Worm (Caenorhabditis elegans) whole organism, L2 larva: ENCODE results near the gene F53F1.2.
"Not testable (repeated sequence)": the region's sequence is repeated elsewhere in the genome, so short reads cannot be mapped to it uniquely, and the experiment has no call there.

ENCODE experiments used
- C34F6.9 ChIP-seq: fragments of 150-350 bp; optimal IDR thresholded peaks from 2 replicates; lab custom pipeline; 2014; ENCODE audit warnings: missing biosample characterization, missing genetic modification characterization
- F13H6.1 ChIP-seq: sonication (generic microtip); optimal IDR thresholded peaks from 2 replicates; lab custom pipeline; 2016; ENCODE audit warnings: missing genetic modification characterization, missing compliant biosample characterization
- R02D3.7 ChIP-seq: fragments of 150-350 bp; optimal IDR thresholded peaks from 2 replicates; lab custom pipeline; 2014; ENCODE audit warnings: missing biosample characterization, missing genetic modification characterization
- Y55F3AM.14 ChIP-seq: fragments of 200-800 bp; sonication (Bioruptor generic); optimal IDR thresholded peaks from 2 replicates; lab custom pipeline; 2018; ENCODE audit warnings: mild to moderate bottlenecking, missing genetic modification characterization, missing compliant biosample characterization
- ZK546.5 ChIP-seq: sonication (generic microtip); optimal IDR thresholded peaks from 2 replicates; lab custom pipeline; 2017; ENCODE audit warnings: missing biosample characterization, missing genetic modification characterization
- alr-1 ChIP-seq: fragments of 150-350 bp; optimal IDR thresholded peaks from 2 replicates; lab custom pipeline; 2014; ENCODE audit warnings: missing biosample characterization, missing genetic modification characterization
- aly-2 ChIP-seq: fragments of 150-350 bp; optimal IDR thresholded peaks from 2 replicates; lab custom pipeline; 2014; ENCODE audit warnings: missing biosample characterization, missing genetic modification characterization
- ama-1 ChIP-seq: fragments of 150-350 bp; optimal IDR thresholded peaks from 2 replicates; lab custom pipeline; 2018; ENCODE audit warnings: inconsistent platforms
- ceh-16 ChIP-seq: fragments of 150-350 bp; optimal IDR thresholded peaks from 2 replicates; lab custom pipeline; 2014; ENCODE audit warnings: missing biosample characterization, missing genetic modification characterization
- ceh-82 ChIP-seq: fragments of 150-350 bp; optimal IDR thresholded peaks from 2 replicates; lab custom pipeline; 2014; ENCODE audit warnings: missing biosample characterization, missing genetic modification characterization
- crh-2 ChIP-seq: sonication (generic microtip); optimal IDR thresholded peaks from 2 replicates; lab custom pipeline; 2017; ENCODE audit warnings: missing biosample characterization, missing genetic modification characterization
- egl-27 ChIP-seq: sonication (generic microtip); optimal IDR thresholded peaks from 3 replicates; lab custom pipeline; 2017; ENCODE audit warnings: missing biosample characterization, missing genetic modification reagents, missing genetic modification characterization
- elt-1 ChIP-seq: fragments of 150-350 bp; optimal IDR thresholded peaks from 2 replicates; lab custom pipeline; 2014; ENCODE audit warnings: missing biosample characterization, missing genetic modification characterization
- fos-1 ChIP-seq: fragments of 150-350 bp; optimal IDR thresholded peaks from 2 replicates; lab custom pipeline; 2014; ENCODE audit warnings: missing biosample characterization, missing genetic modification characterization
- gmeb-1 ChIP-seq: fragments of 150-350 bp; optimal IDR thresholded peaks from 2 replicates; lab custom pipeline; 2014; ENCODE audit warnings: missing biosample characterization, missing genetic modification characterization
- lin-11 ChIP-seq: fragments of 150-350 bp; sonication (generic microtip); optimal IDR thresholded peaks from 2 replicates; lab custom pipeline; 2014; ENCODE audit warnings: missing biosample characterization, missing genetic modification characterization, inconsistent platforms, mixed read lengths
- lin-13 ChIP-seq: fragments of 150-350 bp; optimal IDR thresholded peaks from 2 replicates; lab custom pipeline; 2014; ENCODE audit warnings: missing biosample characterization, missing genetic modification reagents, missing genetic modification characterization
- mab-5 ChIP-seq: fragments of 150-350 bp; optimal IDR thresholded peaks from 2 replicates; lab custom pipeline; 2014; ENCODE audit warnings: missing biosample characterization, missing genetic modification characterization
- mbf-1 ChIP-seq: sonication (generic microtip); optimal IDR thresholded peaks from 2 replicates; lab custom pipeline; 2017; ENCODE audit warnings: missing biosample characterization, missing genetic modification characterization
- nhr-10 ChIP-seq: sonication (generic microtip); optimal IDR thresholded peaks from 2 replicates; lab custom pipeline; 2017; ENCODE audit warnings: missing biosample characterization, missing genetic modification characterization
- nhr-12 ChIP-seq: fragments of 150-350 bp; optimal IDR thresholded peaks from 2 replicates; lab custom pipeline; 2014; ENCODE audit warnings: missing biosample characterization, missing genetic modification characterization
- nhr-21 ChIP-seq: fragments of 150-350 bp; optimal IDR thresholded peaks from 2 replicates; lab custom pipeline; 2014; ENCODE audit warnings: missing biosample characterization, missing genetic modification characterization
- nhr-237 ChIP-seq: fragments of 150-350 bp; optimal IDR thresholded peaks from 2 replicates; lab custom pipeline; 2014; ENCODE audit warnings: missing biosample characterization, missing genetic modification characterization
- nhr-25 ChIP-seq: fragments of 150-350 bp; sonication (generic microtip); optimal IDR thresholded peaks from 3 replicates; lab custom pipeline; 2014; ENCODE audit warnings: missing biosample characterization, missing genetic modification characterization
- peb-1 ChIP-seq: fragments of 150-350 bp; optimal IDR thresholded peaks from 2 replicates; lab custom pipeline; 2014; ENCODE audit warnings: missing biosample characterization, missing genetic modification characterization
- skn-1 ChIP-seq: sonication (generic microtip); optimal IDR thresholded peaks from 2 replicates; lab custom pipeline; 2017; ENCODE audit warnings: missing biosample characterization, missing genetic modification characterization
- unc-39 ChIP-seq: fragments of 150-350 bp; optimal IDR thresholded peaks from 2 replicates; lab custom pipeline; 2014; ENCODE audit warnings: missing biosample characterization, missing genetic modification characterization
- unc-62 ChIP-seq: fragments of 150-350 bp; optimal IDR thresholded peaks from 2 replicates; lab custom pipeline; 2014; ENCODE audit warnings: missing biosample characterization, missing genetic modification reagents, missing genetic modification characterization
- zag-1 ChIP-seq: fragments of 150-350 bp; optimal IDR thresholded peaks from 2 replicates; lab custom pipeline; 2014; ENCODE audit warnings: missing biosample characterization, missing genetic modification characterization
- ztf-1 ChIP-seq: fragments of 200-800 bp; sonication (Bioruptor generic); conservative IDR thresholded peaks from 2 replicates; pipeline ENCODE4 v1.3.6; 2022; ENCODE audit warnings: missing genetic modification characterization, missing compliant biosample characterization

The F53F1.2 gene

DNA sequence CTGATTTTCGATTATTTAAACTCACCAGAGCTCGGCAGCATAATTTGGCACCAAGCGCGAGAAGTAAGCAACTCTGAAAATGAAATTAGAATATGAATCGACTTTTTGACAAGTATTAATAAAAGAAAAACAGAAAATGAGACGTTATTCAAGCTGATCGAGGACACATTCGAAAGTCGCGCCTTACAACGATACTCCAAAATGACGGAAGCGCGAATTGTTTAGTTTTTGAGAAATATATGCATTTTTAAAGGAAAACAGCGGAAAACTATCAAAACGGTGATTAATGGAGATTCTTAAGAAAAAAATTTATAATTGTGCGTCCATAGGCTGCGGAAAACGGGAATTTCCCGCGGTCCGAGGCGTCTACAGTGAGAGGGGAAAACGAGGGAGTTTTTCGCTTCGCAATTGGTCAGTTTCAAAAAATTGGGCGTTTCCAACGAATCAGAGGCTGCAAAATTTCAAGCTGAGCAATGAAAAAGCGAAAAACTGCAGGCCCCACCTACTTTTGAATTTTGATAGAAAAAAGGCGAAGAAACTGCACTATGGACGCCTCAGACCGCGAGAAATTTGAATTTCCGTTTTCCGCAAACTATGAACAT lies 31.0 kb downstream of the F53F1.2 start, which contains the start of gene mes-4:
TSS of gene mes-4 (minus strand) at position 73 of the 602 bp plus-strand sequence.
- TF ChIP-seq gmeb-1 (tag; lab: Kevin White, UChicago), result peak; percentile 49
- no peak for TF ChIP-seq alr-1 (tag; lab: Kevin White, UChicago)
- TF ChIP-seq, all 48 proteins: peak for 1

DNA sequence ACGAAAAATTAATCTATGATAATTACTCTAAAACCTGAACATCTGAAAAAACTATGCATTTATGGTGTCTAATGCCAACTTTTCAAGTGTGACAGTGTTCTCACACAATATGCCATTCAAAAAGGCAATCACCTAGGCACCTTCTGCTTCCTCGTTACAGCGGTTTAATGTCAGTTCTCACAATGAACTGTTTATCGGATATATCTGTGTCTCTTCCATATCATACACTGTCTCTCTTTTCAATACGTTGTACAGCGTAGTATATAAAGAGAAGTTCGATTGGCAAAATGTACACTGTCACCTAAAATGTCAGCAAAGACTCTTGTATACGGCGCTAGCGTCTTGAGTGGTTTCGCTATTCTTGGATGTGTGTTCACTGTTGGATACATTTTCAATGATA lies 35.0 kb downstream of the F53F1.2 start, which contains the start of gene col-162:
TSS of gene col-162 (plus strand) at position 301 of the 400 bp plus-strand sequence.
- TF ChIP-seq lin-13 (GFP tag; lab: Kevin White, UChicago), result no peak

DNA sequence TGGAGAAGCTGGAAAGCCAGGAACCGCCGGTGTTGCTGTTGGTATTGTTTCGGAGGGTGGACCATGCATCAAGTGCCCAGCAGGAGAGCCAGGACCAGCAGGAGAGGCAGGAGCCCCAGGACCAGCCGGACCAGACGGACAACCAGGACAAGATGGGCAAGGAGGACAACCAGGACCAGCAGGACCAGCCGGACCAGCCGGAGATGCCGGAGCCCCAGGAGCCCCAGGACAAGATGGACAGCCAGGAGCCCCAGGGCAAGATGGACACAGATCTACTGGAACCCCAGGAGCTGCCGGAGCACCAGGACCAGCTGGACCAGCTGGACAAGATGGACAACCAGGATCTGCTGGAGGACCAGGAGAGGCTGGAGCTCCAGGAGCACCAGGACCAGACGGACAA lies 36.2 kb downstream of the F53F1.2 start:
- no peak for TF ChIP-seq nhr-25 (tag; lab: Kevin White, UChicago)
- TF ChIP-seq lin-13 (GFP tag; lab: Kevin White, UChicago), result no peak
- no peak for TF ChIP-seq lin-11 (tag; lab: Kevin White, UChicago)
- no peak for TF ChIP-seq ceh-82 (tag; lab: Kevin White, UChicago)
- TF ChIP-seq egl-27 (tag; lab: Kevin White, UChicago), result no peak
- no peak for TF ChIP-seq ztf-1 (GFP tag; lab: Robert Waterston, UW)
- TF ChIP-seq fos-1 (tag; lab: Kevin White, UChicago), result no peak
- TF ChIP-seq aly-2 (tag; lab: Kevin White, UChicago), result no peak
- no peak for TF ChIP-seq Y55F3AM.14 (GFP tag; lab: Kevin White, UChicago)

DNA sequence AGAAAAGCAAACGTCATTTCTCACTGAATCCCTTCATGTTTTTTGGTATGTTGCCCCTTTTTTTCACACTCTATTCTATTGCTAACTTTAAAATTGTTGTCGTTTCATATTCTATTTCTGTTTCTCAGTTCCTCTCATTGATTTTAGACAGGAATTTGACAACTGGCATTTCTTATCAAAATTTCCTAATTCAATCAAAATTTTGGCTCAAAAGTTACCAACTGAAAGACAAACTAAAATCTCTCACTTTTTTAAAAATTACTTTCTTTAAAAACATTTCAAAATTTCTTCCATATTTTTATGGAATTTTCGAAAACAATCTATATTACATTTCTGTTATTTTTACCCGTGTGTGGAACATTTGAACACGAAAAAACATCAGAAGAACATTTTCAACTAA lies 36.9 kb downstream of the F53F1.2 start, which contains the start of gene Y2H9A.6:
TSS of gene Y2H9A.6 (plus strand) at position 301 of the 400 bp plus-strand sequence.
- TF ChIP-seq aly-2 (tag; lab: Kevin White, UChicago); F13H6.1 (tag; lab: Kevin White, UChicago); ZK546.5: not testable (repeated sequence)

DNA sequence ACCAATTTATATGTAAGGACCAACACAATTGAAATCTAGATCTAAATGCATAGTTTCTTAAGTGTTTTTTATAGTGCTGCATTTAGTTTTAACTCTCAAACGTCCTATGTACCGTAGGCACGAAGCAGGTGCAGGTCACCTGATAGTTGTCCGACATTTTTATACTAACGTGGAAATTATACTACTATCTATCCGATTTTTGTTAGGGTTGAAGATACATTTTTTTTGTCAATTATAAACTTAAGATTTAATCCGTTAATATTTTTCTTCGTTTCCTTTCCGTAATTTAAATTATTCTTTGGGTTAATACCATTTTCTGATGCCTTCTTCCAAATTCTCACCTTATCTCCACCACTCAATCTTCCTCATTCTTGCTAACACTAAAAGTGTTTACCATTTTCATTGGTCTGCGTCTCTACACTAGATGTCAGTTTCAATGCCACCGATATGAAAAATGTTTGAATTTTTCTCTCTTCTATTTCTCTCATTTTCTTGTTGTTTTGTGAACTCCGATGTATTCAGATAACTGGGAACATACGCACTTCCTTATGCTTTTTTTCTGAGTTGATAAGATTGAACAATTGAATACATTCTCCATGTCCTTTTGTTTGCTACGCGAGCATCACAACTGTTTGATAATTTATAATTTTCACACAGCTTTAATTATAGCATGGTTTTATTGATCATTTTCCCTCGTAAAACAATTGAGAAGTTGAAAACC lies 38.8 kb downstream of the F53F1.2 start, which contains the start of gene Y2H9A.4:
TSS of gene Y2H9A.4 (plus strand) at position 671 of the 721 bp plus-strand sequence.
- TF ChIP-seq nhr-21 (tag; lab: Kevin White, UChicago) (no peak), nhr-12 (tag; lab: Kevin White, UChicago) (no peak), ama-1 (lab: Kevin White, UChicago) (no peak), nhr-25 (tag; lab: Kevin White, UChicago) (peak; percentile 31), C34F6.9 (tag; lab: Kevin White, UChicago) (peak; percentile 23), nhr-237 (tag; lab: Kevin White, UChicago) (no peak), unc-39 (tag; lab: Kevin White, UChicago) (no peak), crh-2 (tag; lab: Kevin White, UChicago) (peak; percentile 56), mab-5 (tag; lab: Kevin White, UChicago) (peak; percentile 28), gmeb-1 (tag; lab: Kevin White, UChicago) (no peak), alr-1 (tag; lab: Kevin White, UChicago) (no peak), zag-1 (tag; lab: Kevin White, UChicago) (no peak), R02D3.7 (no peak), fos-1 (tag; lab: Kevin White, UChicago) (peak; percentile 53), Y55F3AM.14 (GFP tag; lab: Kevin White, UChicago) (no peak), elt-1 (no peak), unc-62 (GFP tag; lab: Kevin White, UChicago) (no peak), peb-1 (no peak), skn-1 (tag; lab: Kevin White, UChicago) (no peak)
- TF ChIP-seq, all 48 proteins: peak for 5

DNA sequence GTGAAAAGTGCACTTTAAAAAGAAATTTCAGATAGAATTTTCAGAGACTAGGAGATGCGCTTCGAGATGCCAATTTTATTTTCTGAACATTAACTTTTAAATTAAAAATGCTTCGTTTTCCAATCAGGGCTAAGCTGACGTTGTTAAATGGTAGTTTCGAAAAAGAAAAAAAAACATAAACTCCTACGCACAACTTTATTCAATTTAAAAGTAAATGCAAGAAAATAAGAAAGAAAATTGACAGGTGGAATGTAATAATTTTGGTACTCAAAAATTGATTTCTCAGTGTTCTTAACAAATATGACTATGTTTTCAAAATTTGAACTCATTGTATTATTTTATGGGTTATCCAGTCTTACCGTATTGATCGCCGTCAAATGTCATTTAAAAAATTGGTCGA lies 46.7 kb downstream of the F53F1.2 start, which contains the start of gene lurp-2:
TSS of gene lurp-2 (plus strand) at position 301 of the 400 bp plus-strand sequence.
- no peak for TF ChIP-seq ztf-1 (GFP tag; lab: Robert Waterston, UW)
- no peak for TF ChIP-seq nhr-25 (tag; lab: Kevin White, UChicago)
- TF ChIP-seq mbf-1 (tag; lab: Kevin White, UChicago), result no peak
- no peak for TF ChIP-seq Y55F3AM.14 (GFP tag; lab: Kevin White, UChicago)
- TF ChIP-seq ceh-16 (tag; lab: Kevin White, UChicago), result no peak
- TF ChIP-seq crh-2 (tag; lab: Kevin White, UChicago), result no peak
- no peak for TF ChIP-seq nhr-10 (tag; lab: Kevin White, UChicago)
